Worm (Caenorhabditis elegans): ENCODE measurements around the gene sru-31.

DNA sequence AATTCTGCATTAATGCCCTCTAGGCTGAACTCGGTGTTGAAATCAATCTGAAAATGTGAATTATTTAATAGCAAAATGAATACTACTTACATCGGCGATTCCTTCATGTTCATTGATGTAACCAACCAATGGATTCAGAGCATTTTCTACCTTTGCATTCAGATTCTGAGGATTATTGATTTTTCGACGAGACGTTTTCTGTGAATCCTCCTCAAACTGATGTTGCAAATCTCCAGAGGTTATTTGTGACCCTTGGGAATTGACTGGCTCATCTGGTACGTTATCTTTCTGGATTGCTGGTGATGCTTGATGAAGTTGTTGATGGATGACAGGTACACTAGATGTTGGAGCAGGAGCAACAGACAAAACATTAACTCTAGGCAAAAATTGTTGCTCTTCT is 34.4 kb upstream of the sru-31 start:
- TF ChIP-seq pag-3 (tag; optimal IDR thresholded peaks at IDR 0.05; ENCODE audit: borderline replicate concordance) (no peak), ceh-30 (tag; optimal IDR thresholded peaks at IDR 0.05) (no peak), pqm-1 (tag; optimal IDR thresholded peaks at IDR 0.05) (no peak), ahr-1 (tag; optimal IDR thresholded peaks at IDR 0.05) (no peak), pha-4 (tag; optimal IDR thresholded peaks at IDR 0.05) (no peak), odd-2 (tag; optimal IDR thresholded peaks at IDR 0.05) (no peak), ceh-34 (tag; optimal IDR thresholded peaks at IDR 0.05) (no peak), nfya-1 (tag; optimal IDR thresholded peaks at IDR 0.05) (no peak), hlh-30 (tag; optimal IDR thresholded peaks at IDR 0.05; ENCODE audit: insufficient read depth) (no peak), C08G9.2 (tag; optimal IDR thresholded peaks at IDR 0.05) (no peak), ama-1 (optimal IDR thresholded peaks at IDR 0.05) (no peak), dmd-4 (tag; optimal IDR thresholded peaks at IDR 0.05; ENCODE audit: borderline replicate concordance) (no peak), ceh-24 (tag; optimal IDR thresholded peaks at IDR 0.05) (no peak), tbx-2 (tag; optimal IDR thresholded peaks at IDR 0.05) (no peak)
